Worm (Caenorhabditis elegans) whole organism, late embryonic: ENCODE results near the gene H40L08.1.

ENCODE experiments used
- F13H6.1 ChIP-seq: sonication (generic microtip); optimal IDR thresholded peaks from 2 replicates; lab custom pipeline; 2016; ENCODE audit warnings: missing genetic modification characterization, missing compliant biosample characterization
- K09A11.1 ChIP-seq: sonication (generic microtip); optimal IDR thresholded peaks from 2 replicates; lab custom pipeline; 2017; ENCODE audit warnings: antibody characterized with exemption, mild to moderate bottlenecking, missing genetic modification characterization, missing compliant biosample characterization; ENCODE audit not compliant: insufficient read depth
- ama-1 ChIP-seq: fragments of 150-350 bp; optimal IDR thresholded peaks from 2 replicates; lab custom pipeline; 2014
- ceh-14 ChIP-seq: sonication (generic microtip); optimal IDR thresholded peaks from 2 replicates; lab custom pipeline; 2016; ENCODE audit warnings: missing genotype, missing genetic modification characterization, missing compliant biosample characterization
- ceh-19 ChIP-seq: fragments of 200-800 bp; sonication (Bioruptor generic); optimal IDR thresholded peaks from 2 replicates; lab custom pipeline; 2018; ENCODE audit warnings: mild to moderate bottlenecking, missing genetic modification characterization, missing compliant biosample characterization
- ceh-2 ChIP-seq: sonication (generic microtip); optimal IDR thresholded peaks from 2 replicates; lab custom pipeline; 2016; ENCODE audit warnings: missing genotype, missing genetic modification characterization, missing compliant biosample characterization
- ceh-24 ChIP-seq: sonication (generic microtip); optimal IDR thresholded peaks from 2 replicates; lab custom pipeline; 2016; ENCODE audit warnings: mild to moderate bottlenecking, missing genetic modification characterization, missing compliant biosample characterization
- ceh-30 ChIP-seq: fragments of 150-350 bp; optimal IDR thresholded peaks from 2 replicates; lab custom pipeline; 2014; ENCODE audit warnings: missing biosample characterization, missing genetic modification characterization
- ceh-45 ChIP-seq: fragments of 200-800 bp; sonication (Bioruptor generic); IDR thresholded peaks from 2 replicates; pipeline ENCODE4 v1.3.6; 2022; ENCODE audit warnings: missing genetic modification reagents, missing genetic modification characterization, missing compliant biosample characterization
- che-1 ChIP-seq: sonication (generic microtip); optimal IDR thresholded peaks from 2 replicates; lab custom pipeline; 2016; ENCODE audit warnings: mild to moderate bottlenecking, missing genetic modification characterization, missing compliant biosample characterization
- dmd-4 ChIP-seq: sonication (generic microtip); optimal IDR thresholded peaks from 2 replicates; lab custom pipeline; 2016; ENCODE audit warnings: borderline replicate concordance, missing genetic modification characterization, missing compliant biosample characterization
- dve-1 ChIP-seq: sonication (generic microtip); optimal IDR thresholded peaks from 2 replicates; lab custom pipeline; 2017; ENCODE audit warnings: antibody characterized with exemption, mild to moderate bottlenecking, missing genetic modification characterization, missing compliant biosample characterization
- ets-4 ChIP-seq: sonication (generic microtip); optimal IDR thresholded peaks from 2 replicates; lab custom pipeline; 2016; ENCODE audit warnings: missing genetic modification characterization, missing compliant biosample characterization
- eyg-1 ChIP-seq: sonication (generic microtip); optimal IDR thresholded peaks from 2 replicates; lab custom pipeline; 2016; ENCODE audit warnings: missing genotype, missing genetic modification characterization, missing compliant biosample characterization
- fkh-10 ChIP-seq: fragments of 150-350 bp; optimal IDR thresholded peaks from 2 replicates; lab custom pipeline; 2014; ENCODE audit warnings: missing biosample characterization, missing genetic modification reagents, missing genetic modification characterization
- fkh-6 ChIP-seq: sonication (generic microtip); optimal IDR thresholded peaks from 2 replicates; lab custom pipeline; 2016; ENCODE audit warnings: missing genetic modification characterization, missing compliant biosample characterization
- hlh-15 ChIP-seq: sonication (generic microtip); optimal IDR thresholded peaks from 2 replicates; lab custom pipeline; 2016; ENCODE audit warnings: missing genetic modification characterization, missing compliant biosample characterization
- lim-6 ChIP-seq: sonication (generic microtip); optimal IDR thresholded peaks from 2 replicates; lab custom pipeline; 2016; ENCODE audit warnings: missing genetic modification characterization, missing compliant biosample characterization
- mec-3 ChIP-seq: sonication (generic microtip); optimal IDR thresholded peaks from 2 replicates; lab custom pipeline; 2016; ENCODE audit warnings: borderline replicate concordance, missing genetic modification characterization, missing compliant biosample characterization
- pag-3 ChIP-seq: sonication (generic microtip); optimal IDR thresholded peaks from 2 replicates; lab custom pipeline; 2016; ENCODE audit warnings: missing compliant biosample characterization, missing genetic modification characterization, borderline replicate concordance
- pat-9 ChIP-seq: fragments of 200-800 bp; sonication (Bioruptor generic); optimal IDR thresholded peaks from 2 replicates; lab custom pipeline; 2018; ENCODE audit warnings: mild to moderate bottlenecking, missing genetic modification characterization, moderate library complexity, missing compliant biosample characterization
- pax-1 ChIP-seq: fragments of 150-350 bp; optimal IDR thresholded peaks from 2 replicates; lab custom pipeline; 2014; ENCODE audit warnings: missing biosample characterization, missing genetic modification characterization
- pha-4 ChIP-seq: fragments of 150-350 bp; optimal IDR thresholded peaks from 2 replicates; lab custom pipeline; 2018; ENCODE audit warnings: missing biosample characterization, missing genetic modification reagents, missing genetic modification characterization
- sdc-2 ChIP-seq: sonication (generic microtip); optimal IDR thresholded peaks from 2 replicates; lab custom pipeline; 2016; ENCODE audit warnings: missing genotype, missing genetic modification characterization, missing compliant biosample characterization
- sox-2 ChIP-seq: fragments of 200-800 bp; sonication (Bioruptor generic); IDR thresholded peaks from 2 replicates; pipeline ENCODE4 v1.3.6; 2022; ENCODE audit warnings: missing genetic modification reagents, missing genetic modification characterization, missing compliant biosample characterization
- syd-9 ChIP-seq: sonication (generic microtip); optimal IDR thresholded peaks from 2 replicates; lab custom pipeline; 2016; ENCODE audit warnings: mild to moderate bottlenecking, missing genetic modification characterization, moderate library complexity, missing compliant biosample characterization
- unc-3 ChIP-seq, 2 experiments: fragments of 200-800 bp in 1 of 2; sonication (Bioruptor generic) in 1 of 2; sonication (generic microtip) in 1 of 2; conservative IDR thresholded peaks in 1 of 2; optimal IDR thresholded peaks in 1 of 2; 2 replicates each; pipeline versions ENCODE4 v1.3.6 to Lab custom; 2016 to 2022; ENCODE audit warnings: missing compliant biosample characterization in 2 of 2, missing genetic modification characterization in 2 of 2, missing genetic modification reagents in 1 of 2
- unc-42 ChIP-seq: sonication (generic microtip); optimal IDR thresholded peaks from 2 replicates; lab custom pipeline; 2016; ENCODE audit warnings: missing genotype, missing genetic modification characterization, missing compliant biosample characterization
- unc-86 ChIP-seq: sonication (generic microtip); optimal IDR thresholded peaks from 2 replicates; lab custom pipeline; 2016; ENCODE audit warnings: missing genetic modification characterization, missing compliant biosample characterization
- zip-5 ChIP-seq: sonication (generic microtip); optimal IDR thresholded peaks from 2 replicates; lab custom pipeline; 2016; ENCODE audit warnings: missing genetic modification characterization, missing compliant biosample characterization
- ztf-16 ChIP-seq: sonication (generic microtip); optimal IDR thresholded peaks from 2 replicates; lab custom pipeline; 2017; ENCODE audit warnings: missing genetic modification characterization, missing compliant biosample characterization

The H40L08.1 gene

DNA sequence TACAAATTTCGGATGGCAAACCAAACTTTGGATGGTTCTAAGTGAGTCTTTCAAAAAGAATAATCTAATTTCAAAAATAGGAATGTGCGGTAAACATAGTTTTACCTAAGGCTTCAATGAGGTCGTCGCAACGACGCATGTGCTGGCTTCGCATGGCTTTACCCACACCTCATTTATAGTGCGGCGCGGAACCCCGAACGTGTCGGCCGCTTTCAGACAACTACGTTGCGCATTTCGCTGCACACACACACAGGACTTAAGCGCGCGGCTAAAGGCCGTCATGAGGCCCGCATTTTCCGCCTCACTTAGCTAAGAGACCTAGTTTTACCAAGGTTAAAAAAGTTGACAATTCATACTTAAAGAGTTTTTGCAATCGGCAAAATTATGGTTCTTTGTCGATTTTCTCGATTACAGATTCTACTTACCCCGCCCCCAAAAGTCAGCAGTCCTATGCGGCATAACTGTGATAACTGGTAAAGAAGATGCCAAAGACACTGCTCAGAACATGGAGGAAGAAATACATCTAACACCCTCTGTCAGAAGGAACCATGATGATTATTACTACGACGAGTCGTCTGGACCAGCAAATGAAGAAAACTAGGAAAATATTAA lies 9.0 kb upstream of the H40L08.1 start:
- TF ChIP-seq pag-3 (tag; lab: Kevin White, UChicago): no peak
- no peak for TF ChIP-seq syd-9
- no peak for TF ChIP-seq ceh-19
- no peak for TF ChIP-seq mec-3 (tag; lab: Kevin White, UChicago)
- TF ChIP-seq, all 69 proteins: peak for 0

DNA sequence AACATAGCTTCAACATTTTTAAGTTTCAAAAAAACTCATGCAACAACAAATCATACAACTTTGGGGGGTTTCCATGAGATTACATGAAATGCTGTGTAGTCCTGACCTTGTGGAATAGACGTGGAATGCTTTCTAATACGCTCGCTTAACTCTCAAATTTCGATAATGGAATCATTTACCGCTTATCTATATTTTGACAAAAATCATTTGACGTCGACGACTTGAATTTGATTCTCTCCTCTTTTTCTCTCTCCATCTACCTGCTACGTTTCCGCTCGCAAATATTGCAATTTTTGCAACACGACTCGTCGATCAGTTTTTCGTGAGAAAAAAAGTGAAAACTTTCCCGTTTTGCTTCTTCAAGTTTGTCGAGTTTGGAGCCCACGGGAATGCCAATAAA lies 5.2 kb upstream of the H40L08.1 start, which contains the start of gene flr-4:
Gene flr-4, plus strand, starts transcription at position 275 of the 400 bp plus-strand sequence.
- TF ChIP-seq F13H6.1 (tag; lab: Kevin White, UChicago): no peak
- TF ChIP-seq ceh-14 (tag; lab: Kevin White, UChicago): no peak
- TF ChIP-seq che-1 (tag; lab: Kevin White, UChicago): no peak
- no peak for TF ChIP-seq fkh-10 (GFP tag; lab: Kevin White, UChicago)
- TF ChIP-seq mec-3 (tag; lab: Kevin White, UChicago): no peak
- no peak for TF ChIP-seq ets-4 (tag; lab: Kevin White, UChicago)

DNA sequence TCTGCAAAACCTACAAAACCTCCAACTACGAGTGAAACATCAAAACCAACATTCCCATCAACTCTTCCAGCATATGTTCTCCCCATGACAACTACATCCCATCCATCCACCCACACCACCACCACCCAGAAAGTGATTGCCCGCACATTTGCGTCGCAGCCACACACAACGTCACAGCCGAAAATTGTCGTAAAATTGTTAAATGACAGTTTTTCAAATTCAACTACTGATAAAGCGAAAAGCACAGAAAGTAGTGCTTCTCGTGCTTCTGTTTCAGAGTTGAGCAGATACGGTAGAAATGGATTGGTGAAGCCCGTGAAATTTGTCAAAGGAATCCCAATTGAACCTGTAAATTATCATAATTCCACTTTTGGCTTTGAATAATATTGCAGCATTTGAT lies 3.9 kb upstream of the H40L08.1 start:
- TF ChIP-seq eyg-1 (no peak), syd-9 (no peak), ceh-24 (no peak), ama-1 (lab: Kevin White, UChicago) (no peak), fkh-6 (tag; lab: Kevin White, UChicago) (no peak), K09A11.1 (tag; lab: Kevin White, UChicago) (no peak), sox-2 (GFP tag; lab: Robert Waterston, UW) (no peak), pax-1 (tag; lab: Kevin White, UChicago) (no peak), dve-1 (tag; lab: Kevin White, UChicago) (no peak), ceh-45 (GFP tag; lab: Robert Waterston, UW) (no peak), ceh-14 (tag; lab: Kevin White, UChicago) (no peak), unc-42 (tag; lab: Kevin White, UChicago) (no peak), unc-86 (no peak), ztf-16 (tag; lab: Kevin White, UChicago) (no peak)
- TF ChIP-seq, all 69 proteins: peak for 0

DNA sequence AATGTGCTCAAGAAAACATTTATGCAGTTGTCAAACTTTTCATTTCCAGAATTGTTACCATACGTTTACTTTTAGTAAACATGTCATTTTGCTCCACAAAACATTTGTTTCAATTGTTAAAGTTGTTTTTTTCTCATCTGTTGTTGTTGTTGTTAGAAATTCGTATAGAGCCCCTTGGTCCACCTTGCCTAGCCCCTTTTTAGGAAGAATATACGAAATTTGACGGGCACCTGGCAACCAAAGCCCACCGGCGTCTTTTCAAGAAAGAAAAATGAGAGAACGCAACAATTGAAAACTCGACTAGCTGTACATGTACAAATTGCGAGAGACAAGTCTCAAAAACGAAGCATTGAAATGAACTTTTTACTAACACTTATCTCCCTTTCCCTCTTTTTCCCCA lies 509 bp upstream of the H40L08.1 start, which contains the start of gene F09B12.5:
Gene F09B12.5, plus strand, starts transcription at position 301 of the 400 bp plus-strand sequence.
- TF ChIP-seq fkh-10 (GFP tag; lab: Kevin White, UChicago) (no peak), hlh-15 (tag; lab: Kevin White, UChicago) (no peak), zip-5 (tag; lab: Kevin White, UChicago) (no peak), ama-1 (lab: Kevin White, UChicago) (no peak), ceh-19 (no peak), lim-6 (tag; lab: Kevin White, UChicago) (no peak), pat-9 (tag; lab: Kevin White, UChicago) (no peak), fkh-6 (tag; lab: Kevin White, UChicago) (no peak)

DNA sequence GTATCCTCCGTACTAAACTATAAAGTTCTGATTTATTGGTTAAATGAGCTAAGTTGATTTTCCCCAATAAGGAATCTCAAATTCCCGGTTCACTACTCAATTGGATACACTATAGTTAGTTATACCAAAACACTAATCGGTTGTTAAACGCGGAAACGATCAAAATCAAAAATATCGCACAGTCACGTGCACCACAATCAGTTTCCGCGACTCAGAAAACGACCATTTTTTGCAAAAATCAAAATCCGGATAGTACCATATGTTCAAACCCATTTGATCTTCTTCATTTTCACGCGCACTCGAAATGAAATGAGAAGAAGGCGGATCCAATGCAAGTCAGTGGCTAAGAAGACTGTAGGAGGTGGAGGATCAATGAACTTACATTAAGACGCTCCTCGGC lies 2.4 kb downstream of the H40L08.1 start:
- no peak for TF ChIP-seq pax-1 (tag; lab: Kevin White, UChicago)
- no peak for TF ChIP-seq unc-3 (GFP tag; conservative IDR thresholded peaks at IDR 0.05; lab: Robert Waterston, UW)
- TF ChIP-seq unc-3 (tag; optimal IDR thresholded peaks at IDR 0.05; lab: Kevin White, UChicago): no peak
- no peak for TF ChIP-seq ceh-30
- no peak for TF ChIP-seq dmd-4
- TF ChIP-seq pha-4: no peak
- TF ChIP-seq dve-1 (tag; lab: Kevin White, UChicago): no peak
- TF ChIP-seq sox-2 (GFP tag; lab: Robert Waterston, UW): no peak
- TF ChIP-seq ceh-14 (tag; lab: Kevin White, UChicago): no peak
- no peak for TF ChIP-seq zip-5 (tag; lab: Kevin White, UChicago)
- no peak for TF ChIP-seq ceh-2 (tag; lab: Kevin White, UChicago)
- no peak for TF ChIP-seq ceh-19
- no peak for TF ChIP-seq sdc-2 (tag; lab: Kevin White, UChicago)
- TF ChIP-seq, all 69 proteins: peak for 0
